Fruit fly (Drosophila melanogaster) whole organism, prepupa: Measurements from ENCODE around the gene CG4239.

Experiments used
- Blimp-1 ChIP-seq: fragments of 200-800 bp; sonication (Bioruptor generic); optimal IDR thresholded peaks from 3 replicates; lab custom pipeline; 2017; ENCODE audit warnings: missing biosample characterization, missing genetic modification characterization, mild to moderate bottlenecking, moderate library complexity, missing genetic modification reagents
- CG10669 ChIP-seq: fragments of 200-800 bp; sonication (Bioruptor generic); optimal IDR thresholded peaks from 3 replicates; lab custom pipeline; 2018; ENCODE audit warnings: missing biosample characterization, mild to moderate bottlenecking, missing genetic modification characterization, moderate library complexity
- CG11294 ChIP-seq: fragments of 200-800 bp; sonication (Bioruptor generic); IDR thresholded peaks from 2 replicates; pipeline ENCODE4 v1.3.6; 2022; ENCODE audit warnings: missing biosample characterization, missing genetic modification characterization
- CG11902 ChIP-seq: fragments of 200-800 bp; sonication (Bioruptor generic); optimal IDR thresholded peaks from 3 replicates; lab custom pipeline; 2016; ENCODE audit warnings: missing biosample characterization, missing genetic modification characterization
- CG15336 ChIP-seq: fragments of 200-800 bp; sonication (Bioruptor generic); IDR thresholded peaks from 2 replicates; pipeline ENCODE4 v1.3.6; 2022; ENCODE audit warnings: missing biosample characterization, missing genetic modification characterization
- CG1621 ChIP-seq: fragments of 200-800 bp; sonication (Bioruptor generic); optimal IDR thresholded peaks from 3 replicates; lab custom pipeline; 2018; ENCODE audit warnings: missing biosample characterization, mild to moderate bottlenecking, missing genetic modification characterization
- CG16779 ChIP-seq: fragments of 200-800 bp; sonication (Bioruptor generic); optimal IDR thresholded peaks from 3 replicates; lab custom pipeline; 2017; ENCODE audit warnings: missing biosample characterization, mild to moderate bottlenecking, missing genetic modification characterization
- CG3032 ChIP-seq: fragments of 200-800 bp; optimal IDR thresholded peaks from 2 replicates; lab custom pipeline; 2019; ENCODE audit warnings: missing biosample characterization, mild to moderate bottlenecking, missing genetic modification characterization, moderate library complexity
- CG31627 ChIP-seq: fragments of 200-800 bp; sonication (Bioruptor generic); optimal IDR thresholded peaks from 3 replicates; lab custom pipeline; 2016; ENCODE audit warnings: missing biosample characterization, missing genetic modification characterization
- CG34406 ChIP-seq: fragments of 200-800 bp; sonication (Bioruptor generic); optimal IDR thresholded peaks from 3 replicates; lab custom pipeline; 2016; ENCODE audit warnings: missing biosample characterization, missing genetic modification characterization
- CG3919 ChIP-seq: fragments of 200-800 bp; sonication (Bioruptor generic); optimal IDR thresholded peaks from 3 replicates; lab custom pipeline; 2016; ENCODE audit warnings: missing biosample characterization, missing genetic modification characterization
- CG4318 ChIP-seq: fragments of 200-800 bp; sonication (Bioruptor generic); optimal IDR thresholded peaks from 3 replicates; lab custom pipeline; 2017; ENCODE audit warnings: missing biosample characterization, mild to moderate bottlenecking, missing genetic modification characterization
- CG6163 ChIP-seq: fragments of 200-800 bp; sonication (Bioruptor generic); IDR thresholded peaks from 3 replicates; pipeline ENCODE4 v1.3.6; 2022; ENCODE audit warnings: missing biosample characterization, missing genetic modification characterization
- CG6276 ChIP-seq: fragments of 200-800 bp; sonication (Bioruptor generic); optimal IDR thresholded peaks from 2 replicates; lab custom pipeline; 2017; ENCODE audit warnings: missing biosample characterization, mild to moderate bottlenecking, missing genetic modification characterization
- CG6808 ChIP-seq: fragments of 200-800 bp; sonication (Bioruptor generic); optimal IDR thresholded peaks from 3 replicates; lab custom pipeline; 2017; ENCODE audit warnings: missing biosample characterization, missing genetic modification characterization, mild to moderate bottlenecking, moderate library complexity, missing genetic modification reagents
- CG6854 ChIP-seq: fragments of 200-800 bp; sonication (Bioruptor generic); optimal IDR thresholded peaks from 2 replicates; lab custom pipeline; 2017; ENCODE audit warnings: missing biosample characterization, mild to moderate bottlenecking, missing genetic modification characterization
- CG7368 ChIP-seq: fragments of 200-800 bp; sonication (Bioruptor generic); optimal IDR thresholded peaks from 3 replicates; lab custom pipeline; 2016; ENCODE audit warnings: missing biosample characterization, missing genetic modification characterization
- CG8319 ChIP-seq: fragments of 200-800 bp; sonication (Bioruptor generic); optimal IDR thresholded peaks from 3 replicates; lab custom pipeline; 2016; ENCODE audit warnings: missing biosample characterization, missing genetic modification characterization
- CG9139 ChIP-seq: fragments of 200-800 bp; sonication (Bioruptor generic); optimal IDR thresholded peaks from 3 replicates; lab custom pipeline; 2017; ENCODE audit warnings: missing biosample characterization, mild to moderate bottlenecking, missing genetic modification characterization
- Eip75B ChIP-seq: fragments of 200-800 bp; sonication (Bioruptor generic); optimal IDR thresholded peaks from 3 replicates; lab custom pipeline; 2016; ENCODE audit warnings: missing biosample characterization, missing genetic modification characterization
- Eip78C ChIP-seq: fragments of 200-800 bp; sonication (Bioruptor generic); peaks from one replicate; lab custom pipeline; 2016; ENCODE audit warnings: missing biosample characterization, missing genetic modification characterization
- Eip93F ChIP-seq: fragments of 200-800 bp; sonication (Bioruptor generic); optimal IDR thresholded peaks from 2 replicates; lab custom pipeline; 2016; ENCODE audit warnings: missing biosample characterization, mild to moderate bottlenecking, missing genetic modification characterization
- Ets96B ChIP-seq: fragments of 200-800 bp; optimal IDR thresholded peaks from 2 replicates; lab custom pipeline; 2019; ENCODE audit warnings: missing biosample characterization, mild to moderate bottlenecking, missing genetic modification characterization, moderate library complexity
- Gug ChIP-seq: fragments of 200-800 bp; sonication (Bioruptor generic); IDR thresholded peaks from 2 replicates; pipeline ENCODE4 v1.3.6; 2022; ENCODE audit warnings: missing biosample characterization, missing genetic modification characterization
- Hr38 ChIP-seq: sonication (Bioruptor generic); optimal IDR thresholded peaks from 2 replicates; lab custom pipeline; 2016; ENCODE audit warnings: missing biosample characterization, missing genetic modification characterization
- Hr4 ChIP-seq: fragments of 200-800 bp; sonication (Bioruptor generic); optimal IDR thresholded peaks from 3 replicates; lab custom pipeline; 2016; ENCODE audit warnings: missing biosample characterization, missing genetic modification characterization
- Lpt ChIP-seq: fragments of 200-800 bp; sonication (Bioruptor generic); optimal IDR thresholded peaks from 3 replicates; lab custom pipeline; 2016; ENCODE audit warnings: missing biosample characterization, missing genetic modification characterization
- Met ChIP-seq: fragments of 200-800 bp; sonication (Bioruptor generic); optimal IDR thresholded peaks from 3 replicates; lab custom pipeline; 2016; ENCODE audit warnings: missing biosample characterization, missing genetic modification characterization
- OdsH ChIP-seq: fragments of 200-800 bp; sonication (Bioruptor generic); optimal IDR thresholded peaks from 3 replicates; lab custom pipeline; 2016; ENCODE audit warnings: missing biosample characterization, missing genetic modification characterization
- Smox ChIP-seq: fragments of 200-800 bp; sonication (Bioruptor generic); optimal IDR thresholded peaks from 3 replicates; lab custom pipeline; 2016; ENCODE audit warnings: missing biosample characterization, missing genetic modification characterization
- Sox102F ChIP-seq: fragments of 200-800 bp; sonication (Bioruptor generic); optimal IDR thresholded peaks from 2 replicates; lab custom pipeline; 2016; ENCODE audit warnings: missing biosample characterization, mild to moderate bottlenecking, missing genetic modification characterization
- Sox14 ChIP-seq: fragments of 200-800 bp; sonication (Bioruptor generic); optimal IDR thresholded peaks from 3 replicates; lab custom pipeline; 2016; ENCODE audit warnings: missing biosample characterization, missing genetic modification characterization
- achi ChIP-seq: fragments of 200-800 bp; sonication (Bioruptor generic); optimal IDR thresholded peaks from 3 replicates; lab custom pipeline; 2016; ENCODE audit warnings: missing biosample characterization, missing genetic modification characterization
- acj6 ChIP-seq: fragments of 200-800 bp; sonication (Bioruptor generic); optimal IDR thresholded peaks from 3 replicates; lab custom pipeline; 2016; ENCODE audit warnings: missing biosample characterization, missing genetic modification characterization
- cyc ChIP-seq: fragments of 200-800 bp; sonication (Bioruptor generic); optimal IDR thresholded peaks from 3 replicates; lab custom pipeline; 2016; ENCODE audit warnings: missing biosample characterization, missing genetic modification characterization
- dac ChIP-seq: fragments of 200-800 bp; sonication (Bioruptor generic); optimal IDR thresholded peaks from 2 replicates; lab custom pipeline; 2017; ENCODE audit warnings: missing biosample characterization, mild to moderate bottlenecking, missing genetic modification characterization
- dsx ChIP-seq: fragments of 200-800 bp; optimal IDR thresholded peaks from 3 replicates; lab custom pipeline; 2019; ENCODE audit warnings: missing biosample characterization, mild to moderate bottlenecking, missing genetic modification characterization, moderate library complexity; ENCODE audit not compliant: poor library complexity, severe bottlenecking
- eg ChIP-seq: fragments of 200-800 bp; sonication (Bioruptor generic); IDR thresholded peaks from 3 replicates; pipeline ENCODE4 v1.3.6; 2022; ENCODE audit warnings: missing biosample characterization, missing genetic modification characterization
- esn ChIP-seq: fragments of 200-800 bp; sonication (Bioruptor generic); optimal IDR thresholded peaks from 2 replicates; lab custom pipeline; 2016; ENCODE audit warnings: missing biosample characterization, mild to moderate bottlenecking, missing genetic modification characterization, moderate library complexity
- fd85E ChIP-seq: fragments of 200-800 bp; sonication (Bioruptor generic); optimal IDR thresholded peaks from 3 replicates; lab custom pipeline; 2016; ENCODE audit warnings: missing biosample characterization, missing genetic modification characterization
- fkh ChIP-seq: fragments of 200-800 bp; sonication (Bioruptor generic); optimal IDR thresholded peaks from 3 replicates; lab custom pipeline; 2017; ENCODE audit warnings: missing biosample characterization, mild to moderate bottlenecking, missing genetic modification characterization, moderate library complexity
- lz ChIP-seq: fragments of 200-800 bp; sonication (Bioruptor generic); optimal IDR thresholded peaks from 3 replicates; lab custom pipeline; 2016; ENCODE audit warnings: missing biosample characterization, missing genetic modification characterization
- net ChIP-seq: fragments of 200-800 bp; sonication (Bioruptor generic); optimal IDR thresholded peaks from 3 replicates; lab custom pipeline; 2016; ENCODE audit warnings: missing biosample characterization, missing genetic modification characterization
- pdm3 ChIP-seq: fragments of 200-800 bp; sonication (Bioruptor generic); optimal IDR thresholded peaks from 3 replicates; lab custom pipeline; 2016; ENCODE audit warnings: missing biosample characterization, missing genetic modification characterization
- ss ChIP-seq, 2 experiments: fragments of 200-800 bp; sonication (Bioruptor generic); optimal IDR thresholded peaks; 2 replicates in 1 of 2; 3 replicates in 1 of 2; lab custom pipeline; 2017 to 2018; ENCODE audit warnings: mild to moderate bottlenecking in 2 of 2, missing biosample characterization in 2 of 2, missing genetic modification characterization in 2 of 2, moderate library complexity in 1 of 2
- svp ChIP-seq: fragments of 200-800 bp; sonication (Bioruptor generic); peaks from one replicate; lab custom pipeline; 2016; ENCODE audit warnings: missing biosample characterization, missing genetic modification characterization
- topi ChIP-seq: fragments of 200-800 bp; sonication (Bioruptor generic); optimal IDR thresholded peaks from 3 replicates; lab custom pipeline; 2016; ENCODE audit warnings: missing biosample characterization, missing genetic modification characterization
- vri ChIP-seq: fragments of 200-800 bp; sonication (Bioruptor generic); optimal IDR thresholded peaks from 3 replicates; lab custom pipeline; 2016; ENCODE audit warnings: missing biosample characterization, mild to moderate bottlenecking, missing genetic modification characterization

The CG4239 gene

dm6 chrX:16421899-16422412 lies 36.9 kb downstream of the CG4239 start, which contains the start of gene AnxB11 (continued):
- TF ChIP-seq Lpt (GFP tag; lab: Kevin White, UChicago) (no peak), Eip78C (peak; percentile 64), achi (GFP tag; lab: Kevin White, UChicago) (peak; percentile 9), CG6808 (GFP tag; lab: Kevin White, UChicago) (no peak), OdsH (GFP tag; lab: Kevin White, UChicago) (no peak), CG34406 (GFP tag; lab: Kevin White, UChicago) (no peak), dsx (peak; percentile 23), CG11902 (GFP tag; lab: Kevin White, UChicago) (no peak)

- TF ChIP-seq Smox (GFP tag; lab: Kevin White, UChicago) = peak; percentile 5
- peak; percentile 6 for TF ChIP-seq acj6 (GFP tag; lab: Kevin White, UChicago)
- TF ChIP-seq CG16779 (tag; lab: Kevin White, UChicago) = peak; percentile 60
- TF ChIP-seq Sox102F (GFP tag; lab: Kevin White, UChicago) = peak; percentile 38
- peak; percentile 48 for TF ChIP-seq vri (GFP tag; lab: Kevin White, UChicago)
- TF ChIP-seq CG4318 (GFP tag; lab: Kevin White, UChicago) = no peak
- TF ChIP-seq ss (GFP tag; optimal IDR thresholded peaks at IDR 0.05; lab: Kevin White, UChicago) = peak; percentile 60 to 62
- peak; percentile 46 for TF ChIP-seq CG6276
- no peak for TF ChIP-seq Hr38 (GFP tag; lab: Kevin White, UChicago)
- TF ChIP-seq Hr4 (GFP tag; lab: Kevin White, UChicago) = no peak
- peak; percentile 12; the same call in 1 of the 3 replicates for TF ChIP-seq CG6163 (GFP tag; lab: Robert Waterston, UW)
- peak; percentile 29 for TF ChIP-seq CG6808 (GFP tag; lab: Kevin White, UChicago)
- TF ChIP-seq achi (GFP tag; lab: Kevin White, UChicago) = no peak
- TF ChIP-seq lz = peak; percentile 25
- TF ChIP-seq Gug = no peak
- TF ChIP-seq CG9139 = peak; percentile 28
- TF ChIP-seq svp (GFP tag; lab: Kevin White, UChicago) = peak; percentile 76
- TF ChIP-seq Lpt (GFP tag; lab: Kevin White, UChicago) = no peak
- peak; percentile 7 for TF ChIP-seq OdsH (GFP tag; lab: Kevin White, UChicago)
- TF ChIP-seq Sox14 = peak; percentile 55
- peak; percentile 12 for TF ChIP-seq Ets96B (tag; lab: Kevin White, UChicago)
- TF ChIP-seq CG15336 (GFP tag; lab: Robert Waterston, UW) = 0 out of 2 replicates have a peak, but pooled peaks have one; percentile 18
- no peak for TF ChIP-seq CG8319
- TF ChIP-seq fkh = no peak
- TF ChIP-seq Eip75B = peak; percentile 27
- TF ChIP-seq CG10669 = peak; percentile 4
- peak; percentile 46 for TF ChIP-seq fd85E
- peak; percentile 61 for TF ChIP-seq esn (GFP tag; lab: Kevin White, UChicago)
- peak; percentile 66 for TF ChIP-seq CG3919
- no peak for TF ChIP-seq CG11294
- TF ChIP-seq pdm3 (GFP tag; lab: Kevin White, UChicago) = peak; percentile 16
- TF ChIP-seq dac (GFP tag; lab: Kevin White, UChicago) = no peak
- peak; percentile 70 for TF ChIP-seq eg (GFP tag; lab: Robert Waterston, UW)
- TF ChIP-seq Blimp-1 (GFP tag; lab: Kevin White, UChicago) = peak; percentile 58
- peak; percentile 12 for TF ChIP-seq cyc (GFP tag; lab: Kevin White, UChicago)
- no peak for TF ChIP-seq CG7368 (GFP tag; lab: Kevin White, UChicago)
- peak; percentile 18 for TF ChIP-seq CG31627 (GFP tag; lab: Kevin White, UChicago)
- TF ChIP-seq net (GFP tag; lab: Kevin White, UChicago) = peak; percentile 40
- TF ChIP-seq Eip78C = peak; percentile 87
- TF ChIP-seq dsx = peak; percentile 54
- TF ChIP-seq CG3032 (tag; lab: Kevin White, UChicago) = no peak
- peak; percentile 64 for TF ChIP-seq CG6854
- TF ChIP-seq Met = no peak
- peak; percentile 27 for TF ChIP-seq topi (GFP tag; lab: Kevin White, UChicago)
- peak; percentile 89 for TF ChIP-seq CG1621 (tag; lab: Kevin White, UChicago)
- TF ChIP-seq Eip93F (GFP tag; lab: Kevin White, UChicago) = no peak
Measured at dm6 chrX:16422466-16423124, 37.5 kb downstream of the CG4239 start, which contains the start of gene hang. Gene hang, plus strand, starts transcription at chrX:16422831.
